Fruit fly (Drosophila melanogaster) whole organism, wandering third instar larva: ENCODE data around the gene RhoGAP92B.

ENCODE experiments used
- CG9705 ChIP-seq: fragments of 200-800 bp; sonication (Bioruptor generic); optimal IDR thresholded peaks from 2 replicates; lab custom pipeline; 2018; ENCODE audit warnings: missing biosample characterization, mild to moderate bottlenecking, missing genetic modification characterization
- CrebA ChIP-seq: fragments of 200-800 bp; sonication (Bioruptor generic); optimal IDR thresholded peaks from 2 replicates; lab custom pipeline; 2016; ENCODE audit warnings: missing biosample characterization, mild to moderate bottlenecking, missing genetic modification characterization, borderline replicate concordance
- Dfd ChIP-seq: fragments of >200 bp; optimal IDR thresholded peaks from 2 replicates; lab custom pipeline; 2017; ENCODE audit warnings: missing biosample characterization, missing genetic modification characterization
- Dif ChIP-seq: fragments of 200-275, 200-300 bp; sonication (Bioruptor generic); optimal IDR thresholded peaks from 2 replicates; lab custom pipeline; 2018; ENCODE audit warnings: missing biosample characterization, missing genetic modification characterization; ENCODE audit not compliant: partially characterized antibody
- HLH106 ChIP-seq: fragments of 200-800 bp; optimal IDR thresholded peaks from 3 replicates; lab custom pipeline; 2019; ENCODE audit warnings: missing biosample characterization, mild to moderate bottlenecking, missing genetic modification characterization, moderate library complexity
- Hnf4 ChIP-seq: fragments of 200-800 bp; sonication (Bioruptor generic); optimal IDR thresholded peaks from 2 replicates; lab custom pipeline; 2016; ENCODE audit warnings: missing biosample characterization, mild to moderate bottlenecking, missing genetic modification characterization
- Hr78 ChIP-seq: fragments of >200 bp; optimal IDR thresholded peaks from 2 replicates; lab custom pipeline; 2017; ENCODE audit warnings: missing biosample characterization, missing genetic modification characterization
- Hr83 ChIP-seq: fragments of 200-300 bp; sonication (Bioruptor generic); optimal IDR thresholded peaks from 2 replicates; lab custom pipeline; 2016; ENCODE audit warnings: missing biosample characterization, mild to moderate bottlenecking, missing genetic modification characterization, moderate library complexity; ENCODE audit not compliant: poor library complexity, severe bottlenecking
- Jra ChIP-seq: sonication (Bioruptor generic); optimal IDR thresholded peaks from 2 replicates; lab custom pipeline; 2016; ENCODE audit warnings: missing biosample characterization, missing genetic modification characterization
- Myc ChIP-seq: fragments of >200 bp; optimal IDR thresholded peaks from 2 replicates; lab custom pipeline; 2017
- OdsH ChIP-seq: fragments of 200-800 bp; sonication (Bioruptor generic); optimal IDR thresholded peaks from 2 replicates; lab custom pipeline; 2016; ENCODE audit warnings: missing biosample characterization, mild to moderate bottlenecking, missing genetic modification characterization
- Rel ChIP-seq, 2 experiments: fragments of 200-800 bp; sonication (Bioruptor generic) in 1 of 2; optimal IDR thresholded peaks; 2 replicates in 1 of 2; 3 replicates in 1 of 2; lab custom pipeline; 2016 to 2019; ENCODE audit warnings: mild to moderate bottlenecking in 2 of 2, missing biosample characterization in 2 of 2, missing genetic modification characterization in 2 of 2, moderate library complexity in 1 of 2
- br ChIP-seq: fragments of 200-800 bp; sonication (Bioruptor generic); optimal IDR thresholded peaks from 2 replicates; lab custom pipeline; 2016; ENCODE audit warnings: missing biosample characterization, missing genetic modification characterization
- brk ChIP-seq: fragments of 200-800 bp; sonication (Bioruptor generic); optimal IDR thresholded peaks from 2 replicates; lab custom pipeline; 2016; ENCODE audit warnings: missing biosample characterization, mild to moderate bottlenecking, missing genetic modification characterization
- dsf ChIP-seq: sonication (Bioruptor generic); optimal IDR thresholded peaks from 2 replicates; lab custom pipeline; 2016; ENCODE audit warnings: missing biosample characterization, missing genetic modification characterization, borderline replicate concordance
- fru ChIP-seq: fragments of 200-800 bp; sonication (Bioruptor generic); optimal IDR thresholded peaks from 3 replicates; lab custom pipeline; 2016; ENCODE audit warnings: missing biosample characterization, mild to moderate bottlenecking, missing genetic modification characterization
- h ChIP-seq: fragments of 200-800 bp; sonication (Bioruptor generic); optimal IDR thresholded peaks from 3 replicates; lab custom pipeline; 2016; ENCODE audit warnings: missing biosample characterization, mild to moderate bottlenecking, missing genetic modification characterization
- jim ChIP-seq: fragments of 175-275, 200-325 bp; sonication (Bioruptor generic); optimal IDR thresholded peaks from 2 replicates; lab custom pipeline; 2016; ENCODE audit warnings: missing biosample characterization, mild to moderate bottlenecking, missing genetic modification characterization
- pan ChIP-seq: fragments of >200 bp; optimal IDR thresholded peaks from 2 replicates; lab custom pipeline; 2017
- rgr ChIP-seq: fragments of 200-800 bp; sonication (Bioruptor generic); optimal IDR thresholded peaks from 3 replicates; lab custom pipeline; 2016; ENCODE audit warnings: missing biosample characterization, mild to moderate bottlenecking, missing genetic modification characterization
- sage ChIP-seq: fragments of 200-800 bp; sonication (Bioruptor generic); optimal IDR thresholded peaks from 2 replicates; lab custom pipeline; 2016; ENCODE audit warnings: missing biosample characterization, mild to moderate bottlenecking, missing genetic modification characterization
- sv ChIP-seq: fragments of 200-800 bp; sonication (Bioruptor generic); optimal IDR thresholded peaks from 3 replicates; lab custom pipeline; 2016; ENCODE audit warnings: missing biosample characterization, missing genetic modification characterization
- tai ChIP-seq: sonication (Bioruptor generic); optimal IDR thresholded peaks from 2 replicates; lab custom pipeline; 2016; ENCODE audit warnings: missing biosample characterization, missing genetic modification characterization
- usp ChIP-seq: fragments of >200 bp; optimal IDR thresholded peaks from 2 replicates; lab custom pipeline; 2017; ENCODE audit warnings: missing biosample characterization, missing genetic modification characterization
- woc ChIP-seq: sonication (Bioruptor generic); optimal IDR thresholded peaks from 2 replicates; lab custom pipeline; 2016; ENCODE audit warnings: missing biosample characterization, mild to moderate bottlenecking, missing genetic modification characterization

The RhoGAP92B gene

dm6 chr3R:19918207-19918606, 13.2 kb downstream of the RhoGAP92B start, which contains the start of gene CG4770:
Gene CG4770 (plus strand): TSS chr3R:19918507.
- TF ChIP-seq Dif (GFP tag; lab: Kevin White, UChicago) (no peak), woc (GFP tag; lab: Kevin White, UChicago) (no peak), usp (GFP tag; lab: Kevin White, UChicago) (no peak), Hnf4 (no peak), brk (GFP tag; lab: Kevin White, UChicago) (no peak), tai (GFP tag; lab: Kevin White, UChicago) (no peak), jim (GFP tag; lab: Kevin White, UChicago) (no peak), Jra (GFP tag; lab: Kevin White, UChicago) (no peak), CG9705 (no peak)

- TF ChIP-seq Hnf4 (no peak), Hr83 (GFP tag; lab: Kevin White, UChicago) (peak; percentile 38), tai (GFP tag; lab: Kevin White, UChicago) (no peak), br (GFP tag; lab: Kevin White, UChicago) (peak; percentile 34), dsf (GFP tag; lab: Kevin White, UChicago) (no peak), CrebA (GFP tag; lab: Kevin White, UChicago) (no peak), Myc (lab: Kevin White, UChicago) (no peak), Dfd (GFP tag; lab: Kevin White, UChicago) (no peak), sage (GFP tag; lab: Kevin White, UChicago) (no peak), Hr78 (GFP tag; lab: Kevin White, UChicago) (no peak), fru (no peak), sv (GFP tag; lab: Kevin White, UChicago) (no peak), Rel (GFP tag; optimal IDR thresholded peaks at IDR 0.05; lab: Kevin White, UChicago) (no peak), Rel (tag; optimal IDR thresholded peaks at IDR 0.05; lab: Kevin White, UChicago) (no peak), usp (GFP tag; lab: Kevin White, UChicago) (no peak), pan (lab: Kevin White, UChicago) (no peak), OdsH (GFP tag; lab: Kevin White, UChicago) (no peak), rgr (peak; percentile 65), h (peak; percentile 50)
These were observed 19.4 kb downstream of the RhoGAP92B start for dm6 chr3R:19924331-19924730.

DNA sequence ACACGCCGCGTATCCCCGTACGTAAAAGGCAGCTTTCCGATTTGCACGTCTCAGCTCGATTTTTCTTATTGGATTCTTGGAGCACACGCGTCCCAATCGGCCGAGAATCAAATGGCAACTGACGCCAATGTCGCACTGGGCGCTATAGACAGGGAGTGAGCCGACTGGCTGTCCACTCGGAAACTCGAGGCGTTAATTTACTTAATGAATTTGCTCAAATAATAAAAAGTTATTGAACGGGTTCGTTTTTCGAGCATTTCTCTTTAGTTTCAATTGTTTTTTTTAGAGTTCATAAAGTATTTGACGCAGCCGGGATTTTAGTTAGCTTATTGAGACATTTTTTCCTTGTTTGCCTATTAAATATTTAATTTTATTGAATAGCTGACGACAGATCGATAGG, 20.3 kb downstream of the RhoGAP92B start, which contains the start of gene CG4462:
CG4462 (minus strand) TSS at position 101 of the 400 bp plus-strand sequence.
- TF ChIP-seq CG9705 (no peak), Dif (GFP tag; lab: Kevin White, UChicago) (no peak), pan (lab: Kevin White, UChicago) (no peak), sv (GFP tag; lab: Kevin White, UChicago) (no peak), HLH106 (tag; lab: Kevin White, UChicago) (no peak)

DNA sequence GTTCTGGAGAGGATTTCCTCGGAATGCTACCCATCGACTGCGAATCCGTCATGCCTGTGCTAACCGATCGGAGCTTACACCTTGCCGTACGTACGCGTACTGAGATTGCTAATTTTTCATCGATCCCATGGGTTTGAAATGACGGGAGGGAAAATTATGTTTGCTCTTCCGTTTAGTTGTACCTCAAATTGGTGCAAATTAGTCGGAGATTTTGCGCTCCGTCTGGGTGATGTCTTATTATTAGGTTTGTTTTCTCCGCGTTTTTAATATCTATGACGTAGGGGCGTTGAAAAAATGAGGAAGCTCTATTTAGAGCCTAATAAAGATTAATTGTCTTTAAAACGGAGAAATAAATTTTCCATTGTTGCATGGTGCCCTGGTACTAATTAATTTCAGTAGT, 23.6 kb downstream of the RhoGAP92B start, which contains the start of gene CG4459:
CG4459 (minus strand) TSS at position 101 of the 400 bp plus-strand sequence.
- no peak for TF ChIP-seq pan (lab: Kevin White, UChicago)
- TF ChIP-seq HLH106 (tag; lab: Kevin White, UChicago) = no peak

- TF ChIP-seq tai (GFP tag; lab: Kevin White, UChicago) = no peak
These were observed 26.1 kb downstream of the RhoGAP92B start for dm6 chr3R:19930913-19931706.

- TF ChIP-seq br (GFP tag; lab: Kevin White, UChicago) (no peak), woc (GFP tag; lab: Kevin White, UChicago) (no peak), Dfd (GFP tag; lab: Kevin White, UChicago) (peak; percentile 95)
These were observed 27.2 kb downstream of the RhoGAP92B start for dm6 chr3R:19932169-19932568.
